Fruit fly (Drosophila melanogaster): Measurements from ENCODE around the gene pck.

DNA sequence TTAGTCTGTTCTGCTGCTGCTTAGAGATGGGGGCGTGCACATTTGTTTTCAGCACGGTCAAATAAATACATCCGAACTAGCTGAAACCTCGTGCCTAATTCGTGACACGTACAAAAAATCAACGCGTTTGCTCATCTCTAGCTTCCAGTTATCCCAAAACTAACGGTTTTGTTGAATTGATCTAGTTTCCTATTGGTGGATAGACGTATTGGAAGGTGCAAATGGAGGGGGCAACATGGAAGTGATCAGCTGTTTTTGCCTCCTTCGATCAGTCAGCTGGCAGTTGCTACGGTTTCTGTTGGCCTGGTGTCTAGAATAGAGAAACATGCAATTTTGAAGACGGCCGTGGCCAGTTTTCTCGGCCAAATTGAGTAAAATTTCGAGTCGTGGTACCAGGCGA is 47.2 kb downstream of the pck start:
- TF ChIP-seq sage (GFP tag; optimal IDR thresholded peaks at IDR 0.05) = no peak
- TF ChIP-seq CG9705 (GFP tag; optimal IDR thresholded peaks at IDR 0.05) = no peak
- TF ChIP-seq Hr83 (GFP tag; optimal IDR thresholded peaks at IDR 0.05; ENCODE audit: poor library complexity, severe bottlenecking) = peak; percentile 27
- TF ChIP-seq br (GFP tag; optimal IDR thresholded peaks at IDR 0.05) = peak; percentile 20
- no peak for TF ChIP-seq psq (GFP tag; optimal IDR thresholded peaks at IDR 0.05)
- TF ChIP-seq Abd-B (GFP tag; optimal IDR thresholded peaks at IDR 0.05) = no peak
- TF ChIP-seq dsf (GFP tag; optimal IDR thresholded peaks at IDR 0.05; ENCODE audit: borderline replicate concordance) = no peak
- TF ChIP-seq Sp1 (GFP tag; optimal IDR thresholded peaks at IDR 0.05) = no peak
- TF ChIP-seq dmrt93B (GFP tag; optimal IDR thresholded peaks at IDR 0.05) = no peak
- peak; percentile 12 for TF ChIP-seq OdsH (GFP tag; optimal IDR thresholded peaks at IDR 0.05)

Data from whole organism, wandering third instar larva.